Worm (Caenorhabditis elegans) whole organism, L4/young adult: ENCODE measurements around the gene casy-1.

Experiments
- W03F9.2 ChIP-seq: fragments of 150-350 bp; optimal IDR thresholded peaks from 2 replicates; lab custom pipeline; 2014; ENCODE audit warnings: missing biosample characterization, missing genetic modification characterization
- dao-5 ChIP-seq: sonication (generic microtip); optimal IDR thresholded peaks from 2 replicates; lab custom pipeline; 2016; ENCODE audit warnings: missing genotype, missing genetic modification characterization, moderate library complexity, missing compliant biosample characterization
- him-1 ChIP-seq: sonication (generic microtip); optimal IDR thresholded peaks from 2 replicates; lab custom pipeline; 2016; ENCODE audit warnings: missing genotype, missing genetic modification reagents, missing genetic modification characterization, missing compliant biosample characterization

casy-1 gene

DNA sequence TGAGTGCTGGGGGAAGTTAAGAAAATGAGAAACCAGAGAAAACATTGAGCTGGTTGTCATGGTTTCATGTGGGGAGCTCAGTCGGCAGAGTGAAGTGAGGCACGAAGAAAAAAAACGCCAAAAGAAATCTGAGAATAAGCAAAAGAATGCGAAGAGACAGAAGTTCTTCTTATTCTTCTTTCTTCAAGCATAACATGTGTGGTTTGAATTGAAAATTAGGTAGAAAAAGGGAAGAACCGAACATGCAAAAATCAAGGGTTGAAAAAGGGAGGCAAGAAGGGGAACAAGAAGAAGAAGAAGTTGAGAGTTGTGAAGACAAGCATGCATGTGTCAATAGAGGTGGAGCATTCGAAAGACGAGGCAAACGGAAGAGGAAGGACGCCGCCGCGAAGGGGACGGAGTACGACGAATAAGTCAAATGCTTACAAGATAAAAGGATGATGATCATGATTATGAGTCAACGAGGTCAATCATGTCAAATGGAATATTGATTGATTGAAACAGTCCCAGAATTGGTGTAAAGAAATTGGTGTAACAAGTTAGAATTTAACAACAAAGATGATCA is 1.4 kb upstream of the casy-1 start:
- TF ChIP-seq dao-5 (tag; lab: Kevin White, UChicago) (no peak), W03F9.2 (tag; lab: Kevin White, UChicago) (no peak), him-1 (no peak)

DNA sequence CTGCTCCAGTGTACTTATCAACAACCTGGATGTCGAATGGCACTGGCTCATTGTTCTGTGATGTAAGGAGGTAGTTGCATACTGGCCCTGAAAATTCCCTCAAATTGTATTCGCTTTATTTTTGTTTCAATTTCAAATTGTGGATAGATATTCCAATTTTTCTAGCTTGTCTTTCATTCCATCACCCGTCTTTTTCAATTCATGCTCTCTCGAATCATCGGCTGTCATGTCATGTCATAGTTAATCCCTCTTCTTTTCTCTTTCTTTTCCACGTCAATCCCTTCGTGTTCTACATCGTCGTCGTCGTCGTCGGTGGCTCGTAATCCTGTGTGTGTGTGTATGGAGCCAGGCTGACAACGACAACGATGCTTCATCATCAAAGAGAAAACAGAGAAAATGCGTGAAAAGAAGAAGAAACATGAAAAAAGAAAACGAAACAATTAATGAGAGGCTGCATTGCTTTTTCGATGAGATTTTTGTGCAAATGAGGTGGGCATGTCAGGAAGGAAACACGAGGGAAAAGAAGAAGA is 780 bp downstream of the casy-1 start:
- TF ChIP-seq W03F9.2 (tag; lab: Kevin White, UChicago) (no peak), him-1 (peak; percentile 6)

- TF ChIP-seq him-1 (no peak), W03F9.2 (tag; lab: Kevin White, UChicago) (no peak), dao-5 (tag; lab: Kevin White, UChicago) (no peak)
These were observed 4.3 kb downstream of the casy-1 start for ce11 chrII:5952214-5952613.

ce11 chrII:5951745-5952144 is 4.7 kb downstream of the casy-1 start:
- TF ChIP-seq him-1 (no peak), W03F9.2 (tag; lab: Kevin White, UChicago) (no peak), dao-5 (tag; lab: Kevin White, UChicago) (no peak)

DNA sequence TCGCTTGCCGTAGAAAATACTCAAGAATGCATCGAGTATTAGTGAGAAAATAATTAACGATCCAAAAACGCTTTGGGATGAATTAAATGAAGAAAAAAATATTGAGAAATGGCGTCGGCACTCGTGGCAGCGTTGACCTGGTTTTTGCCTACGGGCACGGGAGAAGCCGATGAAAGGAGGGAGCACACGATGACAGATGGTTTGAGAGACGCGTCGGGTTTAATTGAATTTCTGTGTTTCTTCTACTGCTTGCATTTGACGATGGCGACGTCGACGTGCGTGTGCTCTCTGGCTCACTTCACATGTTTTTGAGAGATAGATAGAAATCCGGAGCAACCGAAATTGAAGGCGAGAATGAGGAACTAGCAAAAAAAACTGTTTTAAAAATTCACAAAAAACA is 5.8 kb downstream of the casy-1 start:
- TF ChIP-seq dao-5 (tag; lab: Kevin White, UChicago) (no peak), him-1 (no peak)

ce11 chrII:5948681-5949080 is 7.8 kb downstream of the casy-1 start:
- TF ChIP-seq him-1 (no peak), W03F9.2 (tag; lab: Kevin White, UChicago) (no peak), dao-5 (tag; lab: Kevin White, UChicago) (no peak)

ce11 chrII:5946438-5946837 is 10.0 kb downstream of the casy-1 start:
- no peak for TF ChIP-seq W03F9.2 (tag; lab: Kevin White, UChicago)
- no peak for TF ChIP-seq him-1

DNA sequence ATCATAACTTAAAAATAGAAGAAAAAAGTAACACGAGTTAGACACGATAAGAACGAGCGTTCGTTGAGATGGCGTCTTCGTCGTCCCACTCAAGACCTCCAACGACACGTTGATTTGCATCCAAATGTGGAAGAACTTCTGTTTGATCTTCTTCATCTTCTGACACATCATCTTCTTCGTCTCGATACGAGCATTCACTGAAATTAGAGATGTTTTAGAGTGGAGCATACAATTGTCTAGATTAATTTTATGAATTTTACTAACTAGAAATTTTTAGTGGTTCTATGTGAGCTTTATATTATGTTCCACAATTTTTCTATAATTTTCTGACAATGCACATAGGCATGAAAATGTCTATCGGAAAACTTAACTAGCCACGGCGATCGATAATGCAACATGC is 10.7 kb downstream of the casy-1 start:
- no peak for TF ChIP-seq him-1

DNA sequence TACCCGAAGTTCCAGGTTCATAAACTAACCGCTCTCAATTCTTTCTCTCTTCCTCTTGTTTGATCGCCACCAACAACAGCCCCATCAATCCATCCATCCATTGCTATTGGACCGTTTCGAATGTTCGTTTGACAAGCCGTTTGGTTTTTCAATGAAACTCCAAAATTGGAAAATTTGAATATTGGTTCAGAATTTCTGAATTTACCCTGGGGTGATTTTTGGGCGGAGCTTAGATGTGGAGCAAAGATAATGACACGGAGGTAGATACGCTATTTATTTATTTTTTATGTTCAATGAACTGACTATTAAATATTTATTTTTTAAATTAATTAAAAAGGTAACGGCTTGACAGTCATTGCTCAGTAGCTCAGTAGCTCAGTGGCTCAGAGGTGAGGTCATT is 12.2 kb downstream of the casy-1 start, which contains the start of gene B0034.2:
Gene B0034.2, minus strand, starts transcription at position 101 of the 400 bp plus-strand sequence.
- no peak for TF ChIP-seq W03F9.2 (tag; lab: Kevin White, UChicago)
- TF ChIP-seq dao-5 (tag; lab: Kevin White, UChicago) = no peak
- no peak for TF ChIP-seq him-1

DNA sequence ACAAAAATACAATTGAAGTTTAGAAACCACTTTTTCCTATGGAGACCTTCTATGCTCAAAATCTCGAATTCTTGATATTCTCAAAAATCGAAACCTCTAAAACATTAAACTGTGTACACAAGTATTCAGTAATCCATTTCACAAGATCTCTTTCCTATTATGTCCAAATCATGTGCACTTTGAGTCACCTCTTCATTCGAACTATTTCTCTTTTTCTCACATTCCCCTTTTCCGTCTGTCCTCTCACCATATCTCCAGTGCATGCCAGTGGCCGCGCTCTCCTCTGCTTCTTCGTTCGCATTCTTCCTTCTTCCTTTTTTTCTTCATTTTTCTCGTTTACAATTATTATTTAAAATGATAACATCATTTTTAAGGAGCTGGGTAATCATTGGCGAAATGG is 13.9 kb downstream of the casy-1 start, which contains the start of gene F28B12.1:
Gene F28B12.1, plus strand, starts transcription at position 335 of the 400 bp plus-strand sequence.
- TF ChIP-seq dao-5 (tag; lab: Kevin White, UChicago) = no peak
- TF ChIP-seq him-1 = peak; percentile 16
- TF ChIP-seq W03F9.2 (tag; lab: Kevin White, UChicago) = no peak

- TF ChIP-seq him-1 (no peak), W03F9.2 (tag; lab: Kevin White, UChicago) (no peak), dao-5 (tag; lab: Kevin White, UChicago) (no peak)
These were observed 15.7 kb downstream of the casy-1 start, which contains the start of gene F28B12.6 for ce11 chrII:5940815-5941214. Gene F28B12.6 (plus strand): TSS chrII:5940863.

ce11 chrII:5936009-5936408 is 20.5 kb downstream of the casy-1 start:
- TF ChIP-seq him-1 (no peak), dao-5 (tag; lab: Kevin White, UChicago) (no peak), W03F9.2 (tag; lab: Kevin White, UChicago) (no peak)

DNA sequence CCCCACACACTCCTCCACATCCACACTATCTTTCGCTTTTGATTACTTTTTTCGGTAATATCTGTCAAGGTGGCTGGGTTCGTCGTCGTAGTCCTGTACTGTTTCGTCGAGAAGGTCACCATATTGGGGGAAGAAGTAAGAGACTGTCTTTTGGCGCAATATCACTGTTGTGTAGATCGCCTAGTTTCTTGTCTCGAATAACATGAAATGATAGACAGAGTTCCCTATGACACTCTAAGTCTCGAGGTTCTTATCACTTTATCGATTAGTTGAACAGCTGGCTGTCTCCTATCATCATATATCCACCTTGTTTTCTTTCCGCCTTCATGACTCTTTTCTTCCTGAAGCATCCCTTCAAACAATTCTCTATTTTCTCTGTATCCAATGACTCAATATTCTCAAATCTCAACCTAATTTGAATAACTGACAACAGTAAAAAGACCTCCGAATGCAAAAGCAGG is 22.5 kb downstream of the casy-1 start:
- no peak for TF ChIP-seq W03F9.2 (tag; lab: Kevin White, UChicago)
- no peak for TF ChIP-seq dao-5 (tag; lab: Kevin White, UChicago)
- no peak for TF ChIP-seq him-1

DNA sequence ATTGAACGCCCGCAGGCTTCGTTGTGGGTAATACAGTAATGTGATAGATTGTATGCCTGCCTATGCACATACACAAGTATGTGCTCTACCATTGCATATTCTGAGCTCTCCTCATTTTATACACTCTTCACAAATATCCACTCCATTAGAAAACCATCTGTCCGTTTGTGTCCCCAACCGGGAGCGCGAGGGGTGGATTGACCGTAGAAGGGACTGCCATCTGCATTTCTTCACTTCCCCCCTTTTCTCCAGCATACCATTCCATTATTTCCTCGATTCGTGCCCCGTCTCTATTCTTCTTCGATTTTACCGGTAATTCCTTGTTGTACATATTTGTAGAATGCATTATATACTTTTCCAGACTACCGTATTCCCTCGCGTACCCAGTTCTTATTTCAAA is 23.4 kb downstream of the casy-1 start:
- TF ChIP-seq W03F9.2 (tag; lab: Kevin White, UChicago) (no peak), dao-5 (tag; lab: Kevin White, UChicago) (no peak), him-1 (no peak)
